Worm (Caenorhabditis elegans): ENCODE results near the gene C39E9.7.

- TF ChIP-seq pag-3 (tag; optimal IDR thresholded peaks at IDR 0.05; ENCODE audit: borderline replicate concordance) (no peak), nhr-11 (tag; optimal IDR thresholded peaks at IDR 0.05) (no peak), ceh-18 (tag; optimal IDR thresholded peaks at IDR 0.05) (no peak), ceh-24 (tag; optimal IDR thresholded peaks at IDR 0.05) (no peak), pqm-1 (tag; optimal IDR thresholded peaks at IDR 0.05) (no peak), rnt-1 (tag; optimal IDR thresholded peaks at IDR 0.05) (no peak), ceh-14 (tag; optimal IDR thresholded peaks at IDR 0.05) (no peak), lin-11 (tag; optimal IDR thresholded peaks at IDR 0.05) (no peak), ama-1 (optimal IDR thresholded peaks at IDR 0.05) (no peak), K02D7.2 (tag; optimal IDR thresholded peaks at IDR 0.05) (no peak), fkh-10 (GFP tag; optimal IDR thresholded peaks at IDR 0.05) (no peak), nfya-1 (tag; optimal IDR thresholded peaks at IDR 0.05) (no peak), ceh-9 (tag; optimal IDR thresholded peaks at IDR 0.05) (no peak), odd-2 (tag; optimal IDR thresholded peaks at IDR 0.05) (no peak)
These were observed 28.4 kb upstream of the C39E9.7 start, which contains the start of gene rde-11 for ce11 chrIV:13104900-13105299.

All from whole organism, late embryonic.